Fruit fly (Drosophila melanogaster) whole organism, embryonic: Measurements from ENCODE around the gene UQCR-14.
A peak's percentile ranks its signal among the peaks of the same experiment; 100 is the strongest.

ENCODE experiments used
- Asciz ChIP-seq: fragments of 200-800 bp; sonication (Bioruptor generic); optimal IDR thresholded peaks from 2 replicates; lab custom pipeline; 2017; ENCODE audit warnings: missing biosample characterization, mild to moderate bottlenecking, missing genetic modification characterization, missing genetic modification reagents
- B-H2 ChIP-seq: fragments of 200-800 bp; sonication (Bioruptor generic); optimal IDR thresholded peaks from 2 replicates; lab custom pipeline; 2018; ENCODE audit warnings: missing biosample characterization, mild to moderate bottlenecking, missing genetic modification characterization
- BEAF-32 ChIP-seq: fragments of 200-800 bp; sonication (Bioruptor generic); optimal IDR thresholded peaks from 3 replicates; lab custom pipeline; 2017; ENCODE audit warnings: missing biosample characterization, missing genetic modification characterization, mild to moderate bottlenecking, moderate library complexity, missing genetic modification reagents
- Bteb2 ChIP-seq: fragments of 200-800 bp; sonication (Bioruptor generic); optimal IDR thresholded peaks from 2 replicates; lab custom pipeline; 2016; ENCODE audit warnings: missing biosample characterization, missing genetic modification characterization
- CG11247 ChIP-seq: fragments of 200-800 bp; sonication (Bioruptor generic); IDR thresholded peaks from 2 replicates; pipeline ENCODE4 v1.3.6; 2022; ENCODE audit warnings: missing biosample characterization, missing genetic modification characterization
- CG12155 ChIP-seq: fragments of 200-800 bp; sonication (Bioruptor generic); optimal IDR thresholded peaks from 3 replicates; lab custom pipeline; 2016; ENCODE audit warnings: missing biosample characterization, missing genetic modification characterization
- CG12659 ChIP-seq: fragments of 200-800 bp; sonication (Bioruptor generic); optimal IDR thresholded peaks from 3 replicates; lab custom pipeline; 2017; ENCODE audit warnings: mild to moderate bottlenecking, missing biosample characterization, missing genetic modification reagents, missing genetic modification characterization
- CG13123 ChIP-seq: fragments of 200-800 bp; sonication (Bioruptor generic); optimal IDR thresholded peaks from 2 replicates; lab custom pipeline; 2016; ENCODE audit warnings: missing biosample characterization, missing genetic modification characterization
- CG1529 ChIP-seq: fragments of 200-800 bp; sonication (Bioruptor generic); optimal IDR thresholded peaks from 3 replicates; lab custom pipeline; 2018; ENCODE audit warnings: missing biosample characterization, missing genetic modification characterization
- CG16813 ChIP-seq: fragments of 200-800 bp; sonication (Bioruptor generic); IDR thresholded peaks from 3 replicates; pipeline ENCODE4 v1.3.6; 2022; ENCODE audit warnings: missing biosample characterization, missing genetic modification characterization; ENCODE audit not compliant: partially characterized antibody
- CG17912 ChIP-seq: fragments of 200-800 bp; sonication (Bioruptor generic); optimal IDR thresholded peaks from 2 replicates; lab custom pipeline; 2018; ENCODE audit warnings: missing biosample characterization, mild to moderate bottlenecking, missing genetic modification characterization
- CG31224 ChIP-seq: fragments of 200-800 bp; sonication (Bioruptor generic); IDR thresholded peaks from 2 replicates; pipeline ENCODE4 v1.3.6; 2022; ENCODE audit warnings: missing biosample characterization, missing genetic modification characterization
- CG3995 ChIP-seq: fragments of 200-800 bp; sonication (Bioruptor generic); optimal IDR thresholded peaks from 3 replicates; lab custom pipeline; 2016; ENCODE audit warnings: missing biosample characterization, missing genetic modification characterization
- CG7271 ChIP-seq: fragments of 200-800 bp; sonication (Bioruptor generic); optimal IDR thresholded peaks from 2 replicates; lab custom pipeline; 2018; ENCODE audit warnings: missing biosample characterization, mild to moderate bottlenecking, missing genetic modification characterization, moderate library complexity
- CG7786 ChIP-seq: fragments of 200-800 bp; sonication (Bioruptor generic); optimal IDR thresholded peaks from 2 replicates; lab custom pipeline; 2016; ENCODE audit warnings: missing biosample characterization, missing genetic modification characterization
- CG9215 ChIP-seq: fragments of 200-800 bp; sonication (Bioruptor generic); IDR thresholded peaks from 2 replicates; pipeline ENCODE4 v1.3.6; 2022; ENCODE audit warnings: missing biosample characterization, missing genetic modification characterization
- Doc3 ChIP-seq: fragments of 200-800 bp; sonication (Bioruptor generic); IDR thresholded peaks from 3 replicates; pipeline ENCODE4 v1.3.6; 2022; ENCODE audit warnings: missing biosample characterization, missing genetic modification characterization; ENCODE audit not compliant: partially characterized antibody
- Eip74EF ChIP-seq, 2 experiments: fragments of 200-800 bp in 1 of 2; fragments of >200 bp in 1 of 2; sonication (Bioruptor generic) in 1 of 2; optimal IDR thresholded peaks; 2 replicates each; lab custom pipeline; 2017 to 2019; ENCODE audit warnings: missing biosample characterization in 2 of 2, missing genetic modification characterization in 2 of 2, mild to moderate bottlenecking in 1 of 2, moderate library complexity in 1 of 2
- HLH54F ChIP-seq: fragments of 200-800 bp; sonication (Bioruptor generic); optimal IDR thresholded peaks from 3 replicates; lab custom pipeline; 2016; ENCODE audit warnings: missing biosample characterization, missing genetic modification characterization
- HmgD ChIP-seq: fragments of 200-800 bp; sonication (Bioruptor generic); optimal IDR thresholded peaks from 3 replicates; lab custom pipeline; 2016; ENCODE audit warnings: missing biosample characterization, missing genetic modification characterization
- Hr3 ChIP-seq: fragments of 200-800 bp; sonication (Bioruptor generic); optimal IDR thresholded peaks from 3 replicates; lab custom pipeline; 2016; ENCODE audit warnings: missing biosample characterization, missing genetic modification characterization
- Jarid2 ChIP-seq: fragments of 200-800 bp; sonication (Bioruptor generic); optimal IDR thresholded peaks from 3 replicates; lab custom pipeline; 2017; ENCODE audit warnings: mild to moderate bottlenecking, missing biosample characterization, missing genetic modification reagents, missing genetic modification characterization
- Med ChIP-seq: fragments of 200-800 bp; sonication (Bioruptor generic); peaks from one replicate; lab custom pipeline; 2016; ENCODE audit warnings: missing biosample characterization, missing genetic modification characterization, mild to moderate bottlenecking, inconsistent platforms, moderate library complexity
- NK7.1 ChIP-seq: fragments of 200-800 bp; sonication (Bioruptor generic); optimal IDR thresholded peaks from 3 replicates; lab custom pipeline; 2016; ENCODE audit warnings: missing biosample characterization, missing genetic modification characterization
- Side ChIP-seq: fragments of 200-800 bp; sonication (Bioruptor generic); optimal IDR thresholded peaks from 2 replicates; lab custom pipeline; 2016; ENCODE audit warnings: missing biosample characterization, missing genetic modification characterization
- Six4 ChIP-seq: fragments of 200-800 bp; sonication (Bioruptor generic); optimal IDR thresholded peaks from 2 replicates; lab custom pipeline; 2016; ENCODE audit warnings: missing biosample characterization, missing genetic modification characterization
- TFAM ChIP-seq: fragments of 200-800 bp; sonication (Bioruptor generic); optimal IDR thresholded peaks from 2 replicates; lab custom pipeline; 2017; ENCODE audit warnings: missing biosample characterization, missing genetic modification characterization, inconsistent platforms
- Xbp1 ChIP-seq: fragments of 200-800 bp; sonication (Bioruptor generic); optimal IDR thresholded peaks from 3 replicates; lab custom pipeline; 2016; ENCODE audit warnings: missing biosample characterization, mild to moderate bottlenecking, missing genetic modification characterization
- bigmax ChIP-seq: fragments of 200-800 bp; sonication (Bioruptor generic); optimal IDR thresholded peaks from 2 replicates; lab custom pipeline; 2018; ENCODE audit warnings: missing biosample characterization, mild to moderate bottlenecking, missing genetic modification characterization
- cato ChIP-seq: fragments of 200-800 bp; sonication (Bioruptor generic); optimal IDR thresholded peaks from 2 replicates; lab custom pipeline; 2016; ENCODE audit warnings: missing biosample characterization, missing genetic modification characterization, borderline replicate concordance
- chif ChIP-seq, 2 experiments: fragments of 200-800 bp; sonication (Bioruptor generic); optimal IDR thresholded peaks; 3 replicates each; lab custom pipeline; 2016; ENCODE audit warnings: missing biosample characterization in 2 of 2, missing genetic modification characterization in 2 of 2
- chn ChIP-seq: fragments of 200-800 bp; sonication (Bioruptor generic); optimal IDR thresholded peaks from 2 replicates; lab custom pipeline; 2016; ENCODE audit warnings: missing biosample characterization, missing genetic modification characterization
- croc ChIP-seq: fragments of 200-800 bp; sonication (Bioruptor generic); conservative IDR thresholded peaks from 3 replicates; pipeline ENCODE4 v1.3.6; 2022; ENCODE audit warnings: missing biosample characterization, missing genetic modification characterization
- dpn ChIP-seq, 2 experiments: fragments of 200-800 bp; sonication (Bioruptor generic); optimal IDR thresholded peaks; 3 replicates each; lab custom pipeline; 2016; ENCODE audit warnings: missing biosample characterization in 2 of 2, missing genetic modification characterization in 2 of 2
- exex ChIP-seq: fragments of 200-800 bp; sonication (Bioruptor generic); optimal IDR thresholded peaks from 4 replicates; lab custom pipeline; 2018; ENCODE audit warnings: missing biosample characterization, mild to moderate bottlenecking, missing genetic modification characterization, moderate library complexity
- grn ChIP-seq: fragments of 200-800 bp; sonication (Bioruptor generic); optimal IDR thresholded peaks from 3 replicates; lab custom pipeline; 2017; ENCODE audit warnings: missing biosample characterization, missing genetic modification characterization
- gro ChIP-seq: fragments of 200-800 bp; sonication (Bioruptor generic); optimal IDR thresholded peaks from 2 replicates; lab custom pipeline; 2016; ENCODE audit warnings: missing biosample characterization, missing genetic modification characterization
- her ChIP-seq: fragments of 200-800 bp; sonication (Bioruptor generic); optimal IDR thresholded peaks from 2 replicates; lab custom pipeline; 2016; ENCODE audit warnings: missing biosample characterization, missing genetic modification characterization
- lilli ChIP-seq: fragments of 200-800 bp; sonication (Bioruptor generic); optimal IDR thresholded peaks from 3 replicates; lab custom pipeline; 2016; ENCODE audit warnings: missing biosample characterization, missing genetic modification characterization
- nerfin-2 ChIP-seq: fragments of 200-800 bp; sonication (Bioruptor generic); IDR thresholded peaks from 2 replicates; pipeline ENCODE4 v1.3.6; 2022; ENCODE audit warnings: missing biosample characterization, missing genetic modification characterization; ENCODE audit not compliant: partially characterized antibody
- p53 ChIP-seq: fragments of 200-800 bp; sonication (Bioruptor generic); optimal IDR thresholded peaks from 2 replicates; lab custom pipeline; 2016; ENCODE audit warnings: missing biosample characterization, missing genetic modification characterization
- pzg ChIP-seq: fragments of 200-800 bp; sonication (Bioruptor generic); optimal IDR thresholded peaks from 3 replicates; lab custom pipeline; 2018; ENCODE audit warnings: missing biosample characterization, mild to moderate bottlenecking, missing genetic modification characterization, moderate library complexity
- sc ChIP-seq, 3 experiments: fragments of >200 bp in 2 of 3; fragments of 200-800 bp in 1 of 3; sonication (Bioruptor generic) in 1 of 3; optimal IDR thresholded peaks; 2 replicates in 2 of 3; 3 replicates in 1 of 3; lab custom pipeline; 2017; ENCODE audit warnings: mild to moderate bottlenecking in 1 of 3, missing biosample characterization in 1 of 3, missing genetic modification characterization in 1 of 3, missing genetic modification reagents in 1 of 3
- sima ChIP-seq: fragments of 200-800 bp; sonication (Bioruptor generic); optimal IDR thresholded peaks from 2 replicates; lab custom pipeline; 2016; ENCODE audit warnings: missing biosample characterization, missing genetic modification characterization
- tx ChIP-seq: fragments of 200-800 bp; sonication (Bioruptor generic); optimal IDR thresholded peaks from 2 replicates; lab custom pipeline; 2016; ENCODE audit warnings: missing biosample characterization, missing genetic modification characterization
- unc-4 ChIP-seq: fragments of 200-800 bp; sonication (Bioruptor generic); IDR thresholded peaks from 2 replicates; pipeline ENCODE4 v1.3.6; 2022; ENCODE audit warnings: missing biosample characterization, missing genetic modification characterization; ENCODE audit not compliant: partially characterized antibody

Gene UQCR-14

dm6 chrX:16292646-16293045, 6.6 kb downstream of the UQCR-14 start (continued):
- no peak for TF ChIP-seq sima (GFP tag; lab: Kevin White, UChicago)
- TF ChIP-seq CG17912 (GFP tag; lab: Kevin White, UChicago) = no peak
- TF ChIP-seq Med (GFP tag; lab: Kevin White, UChicago) = peak; percentile 48
- no peak for TF ChIP-seq unc-4 (GFP tag; lab: Robert Waterston, UW)
- no peak for TF ChIP-seq CG11247 (GFP tag; lab: Robert Waterston, UW)
- TF ChIP-seq Xbp1 (GFP tag; lab: Kevin White, UChicago) = no peak
- TF ChIP-seq Hr3 (GFP tag; lab: Kevin White, UChicago) = no peak
- TF ChIP-seq CG1529 (GFP tag; lab: Kevin White, UChicago) = no peak
- no peak for TF ChIP-seq pzg
- TF ChIP-seq exex (tag; lab: Kevin White, UChicago) = peak; percentile 69

dm6 chrX:16296423-16297292, 10.6 kb downstream of the UQCR-14 start, which contains the start of gene CG3632:
TSS of gene CG3632 (plus strand) at chrX:16296671.
- TF ChIP-seq CG7271 (tag; lab: Kevin White, UChicago) (no peak), bigmax (GFP tag; lab: Kevin White, UChicago) (peak; percentile 53), Eip74EF (GFP tag; optimal IDR thresholded peaks at IDR 0.05; lab: Kevin White, UChicago) (no peak), p53 (peak; percentile 16), TFAM (GFP tag; lab: Kevin White, UChicago) (no peak), CG7786 (peak; percentile 61), Six4 (GFP tag; lab: Kevin White, UChicago) (no peak), CG16813 (GFP tag; lab: Robert Waterston, UW) (peak; percentile 82), tx (peak; percentile 3), sc (optimal IDR thresholded peaks at IDR 0.05; lab: Kevin White, UChicago) (no peak), sc (GFP tag; optimal IDR thresholded peaks at IDR 0.05; lab: Kevin White, UChicago) (no peak), dpn (GFP tag; optimal IDR thresholded peaks at IDR 0.05; lab: Kevin White, UChicago) (peak; percentile 59 to 65), chif (GFP tag; optimal IDR thresholded peaks at IDR 0.05; lab: Kevin White, UChicago) (peak in 1 of 2 experiments; percentile 26), her (GFP tag; lab: Kevin White, UChicago) (peak; percentile 61), Doc3 (peak; percentile 66), Jarid2 (no peak), HmgD (no peak), chn (GFP tag; lab: Kevin White, UChicago) (peak; percentile 60), CG12155 (GFP tag; lab: Kevin White, UChicago) (peak; percentile 53), Side (GFP tag; lab: Kevin White, UChicago) (peak; percentile 10), B-H2 (GFP tag; lab: Kevin White, UChicago) (peak; percentile 58), lilli (GFP tag; lab: Kevin White, UChicago) (peak; percentile 77), NK7.1 (no peak), CG31224 (GFP tag; lab: Robert Waterston, UW) (no peak), gro (GFP tag; lab: Kevin White, UChicago) (peak; percentile 64), CG3995 (GFP tag; lab: Kevin White, UChicago) (peak; percentile 75), pzg (peak; percentile 84), CG9215 (GFP tag; lab: Robert Waterston, UW) (no peak), grn (GFP tag; lab: Kevin White, UChicago) (peak; percentile 88), HLH54F (GFP tag; lab: Kevin White, UChicago) (peak; percentile 66), CG13123 (GFP tag; lab: Kevin White, UChicago) (no peak), CG12659 (GFP tag; lab: Kevin White, UChicago) (peak; percentile 78), croc (no peak), Bteb2 (GFP tag; lab: Kevin White, UChicago) (no peak), Asciz (no peak), cato (GFP tag; lab: Kevin White, UChicago) (no peak), nerfin-2 (peak; percentile 84), BEAF-32 (GFP tag; lab: Kevin White, UChicago) (peak; percentile 82)
